Fruit fly (Drosophila melanogaster) whole organism, embryonic: ENCODE data around the gene CG32544.

Experiments
- Aef1 ChIP-seq: fragments of 200-800 bp; sonication (Bioruptor generic); IDR thresholded peaks from 3 replicates; pipeline ENCODE4 v1.3.6; 2022; ENCODE audit warnings: missing biosample characterization, missing genetic modification characterization
- Atf6 ChIP-seq: fragments of 200-800 bp; sonication (Bioruptor generic); IDR thresholded peaks from 2 replicates; pipeline ENCODE4 v1.3.6; 2022; ENCODE audit warnings: missing biosample characterization, missing genetic modification characterization
- CG10543 ChIP-seq: fragments of 200-800 bp; sonication (Bioruptor generic); optimal IDR thresholded peaks from 3 replicates; lab custom pipeline; 2017; ENCODE audit warnings: missing biosample characterization, mild to moderate bottlenecking, missing genetic modification characterization, moderate library complexity
- CG10979 ChIP-seq: fragments of 200-800 bp; sonication (Bioruptor generic); optimal IDR thresholded peaks from 2 replicates; lab custom pipeline; 2018; ENCODE audit warnings: missing biosample characterization, mild to moderate bottlenecking, missing genetic modification characterization, moderate library complexity
- CG12391 ChIP-seq: fragments of 200-800 bp; sonication (Bioruptor generic); optimal IDR thresholded peaks from 3 replicates; lab custom pipeline; 2018; ENCODE audit warnings: missing biosample characterization, mild to moderate bottlenecking, missing genetic modification characterization, moderate library complexity
- CG14014 ChIP-seq: fragments of 200-800 bp; sonication (Bioruptor generic); IDR thresholded peaks from 2 replicates; pipeline ENCODE4 v1.3.6; 2022; ENCODE audit warnings: missing biosample characterization, missing genetic modification characterization
- CG14667 ChIP-seq: fragments of 200-800 bp; sonication (Bioruptor generic); IDR thresholded peaks from 2 replicates; pipeline ENCODE4 v1.3.6; 2022; ENCODE audit warnings: missing biosample characterization, missing genetic modification characterization
- CG18011 ChIP-seq: fragments of 200-800 bp; sonication (Bioruptor generic); optimal IDR thresholded peaks from 2 replicates; lab custom pipeline; 2017; ENCODE audit warnings: missing biosample characterization, missing genetic modification characterization, mild to moderate bottlenecking, moderate library complexity, missing genotype
- CG18262 ChIP-seq: fragments of 200-800 bp; optimal IDR thresholded peaks from 3 replicates; lab custom pipeline; 2019; ENCODE audit warnings: missing biosample characterization, mild to moderate bottlenecking, missing genetic modification characterization, moderate library complexity
- CG2712 ChIP-seq: fragments of 200-800 bp; optimal IDR thresholded peaks from 3 replicates; lab custom pipeline; 2019; ENCODE audit warnings: missing biosample characterization, mild to moderate bottlenecking, missing genetic modification characterization, moderate library complexity
- CG31441 ChIP-seq: fragments of 200-800 bp; sonication (Bioruptor generic); IDR thresholded peaks from 2 replicates; pipeline ENCODE4 v1.3.6; 2022; ENCODE audit warnings: missing biosample characterization, missing genetic modification characterization
- CG34422 ChIP-seq: fragments of 200-800 bp; sonication (Bioruptor generic); IDR thresholded peaks from 3 replicates; pipeline ENCODE4 v1.3.6; 2022; ENCODE audit warnings: missing biosample characterization, missing genetic modification characterization
- CG3995 ChIP-seq: fragments of 200-800 bp; sonication (Bioruptor generic); optimal IDR thresholded peaks from 3 replicates; lab custom pipeline; 2016; ENCODE audit warnings: missing biosample characterization, missing genetic modification characterization
- CG4404 ChIP-seq: fragments of 200-800 bp; sonication (Bioruptor generic); IDR thresholded peaks from 2 replicates; pipeline ENCODE4 v1.3.6; 2022; ENCODE audit warnings: missing biosample characterization, missing genetic modification characterization
- CG4820 ChIP-seq: fragments of 200-800 bp; sonication (Bioruptor generic); optimal IDR thresholded peaks from 3 replicates; lab custom pipeline; 2016; ENCODE audit warnings: missing biosample characterization, missing genetic modification characterization
- CG5180 ChIP-seq: fragments of 200-800 bp; sonication (Bioruptor generic); optimal IDR thresholded peaks from 3 replicates; lab custom pipeline; 2017; ENCODE audit warnings: missing biosample characterization, missing genetic modification characterization, mild to moderate bottlenecking, moderate library complexity, missing genetic modification reagents
- CG5953 ChIP-seq: fragments of 200-800 bp; sonication (Bioruptor generic); IDR thresholded peaks from 2 replicates; pipeline ENCODE4 v1.3.6; 2022; ENCODE audit warnings: missing biosample characterization, missing genetic modification characterization
- CG7372 ChIP-seq: fragments of 200-800 bp; sonication (Bioruptor generic); IDR thresholded peaks from 2 replicates; pipeline ENCODE4 v1.3.6; 2022; ENCODE audit warnings: missing biosample characterization, missing genetic modification characterization
- CG8290 ChIP-seq, 3 experiments: fragments of 200-800 bp; sonication (Bioruptor generic); optimal IDR thresholded peaks; 2 replicates each; lab custom pipeline; 2016 to 2019; ENCODE audit warnings: missing biosample characterization in 3 of 3, missing genetic modification characterization in 3 of 3, mild to moderate bottlenecking in 2 of 3, moderate library complexity in 1 of 3
- CG8765 ChIP-seq: fragments of 200-800 bp; sonication (Bioruptor generic); IDR thresholded peaks from 2 replicates; pipeline ENCODE4 v1.3.6; 2022; ENCODE audit warnings: missing biosample characterization, missing genetic modification characterization
- CG9817 ChIP-seq: fragments of 200-800 bp; sonication (Bioruptor generic); optimal IDR thresholded peaks from 2 replicates; lab custom pipeline; 2018; ENCODE audit warnings: missing biosample characterization, mild to moderate bottlenecking, missing genetic modification characterization, moderate library complexity
- CrebB ChIP-seq: fragments of 200-800 bp; sonication (Bioruptor generic); optimal IDR thresholded peaks from 3 replicates; lab custom pipeline; 2018; ENCODE audit warnings: missing biosample characterization, mild to moderate bottlenecking, missing genetic modification characterization
- Dref ChIP-seq: fragments of 200-800 bp; sonication (Bioruptor generic); IDR thresholded peaks from 2 replicates; pipeline ENCODE4 v1.3.6; 2022; ENCODE audit warnings: missing biosample characterization, missing genetic modification characterization
- Ets65A ChIP-seq: fragments of 200-800 bp; sonication (Bioruptor generic); peaks from one replicate; lab custom pipeline; 2016; ENCODE audit warnings: missing biosample characterization, missing genetic modification characterization
- HmgD ChIP-seq: fragments of 200-800 bp; sonication (Bioruptor generic); optimal IDR thresholded peaks from 3 replicates; lab custom pipeline; 2016; ENCODE audit warnings: missing biosample characterization, missing genetic modification characterization
- Hr51 ChIP-seq, 2 experiments: fragments of 200-800 bp; sonication (Bioruptor generic); optimal IDR thresholded peaks; 2 replicates in 1 of 2; 3 replicates in 1 of 2; lab custom pipeline; 2016 to 2018; ENCODE audit warnings: missing biosample characterization in 2 of 2, missing genetic modification characterization in 2 of 2, mild to moderate bottlenecking in 1 of 2, moderate library complexity in 1 of 2
- Max ChIP-seq: fragments of 200-800 bp; sonication (Bioruptor generic); optimal IDR thresholded peaks from 2 replicates; lab custom pipeline; 2016; ENCODE audit warnings: missing biosample characterization, mild to moderate bottlenecking, missing genetic modification characterization
- Med ChIP-seq: fragments of 200-800 bp; sonication (Bioruptor generic); peaks from one replicate; lab custom pipeline; 2016; ENCODE audit warnings: missing biosample characterization, missing genetic modification characterization, mild to moderate bottlenecking, inconsistent platforms, moderate library complexity
- abd-A ChIP-seq: fragments of 200-800 bp; sonication (Bioruptor generic); optimal IDR thresholded peaks from 3 replicates; lab custom pipeline; 2019; ENCODE audit warnings: missing biosample characterization, mild to moderate bottlenecking, missing genetic modification characterization, moderate library complexity
- cad ChIP-seq: fragments of >200 bp; optimal IDR thresholded peaks from 2 replicates; lab custom pipeline; 2017; ENCODE audit warnings: missing biosample characterization, missing genetic modification characterization
- crol ChIP-seq: fragments of 200-800 bp; sonication (Bioruptor generic); IDR thresholded peaks from 2 replicates; pipeline ENCODE4 v1.3.6; 2022; ENCODE audit warnings: missing biosample characterization, missing genetic modification characterization
- dati ChIP-seq: fragments of 200-800 bp; sonication (Bioruptor generic); IDR thresholded peaks from 2 replicates; pipeline ENCODE4 v1.3.6; 2022; ENCODE audit warnings: missing biosample characterization, missing genetic modification characterization
- dmrt11E ChIP-seq: fragments of 200-800 bp; sonication (Bioruptor generic); optimal IDR thresholded peaks from 3 replicates; lab custom pipeline; 2018; ENCODE audit warnings: missing biosample characterization, mild to moderate bottlenecking, missing genetic modification characterization, moderate library complexity
- dysf ChIP-seq: fragments of 200-800 bp; sonication (Bioruptor generic); IDR thresholded peaks from 3 replicates; pipeline ENCODE4 v1.3.6; 2022; ENCODE audit warnings: missing biosample characterization, missing genetic modification characterization
- h ChIP-seq: fragments of >200 bp; optimal IDR thresholded peaks from 2 replicates; lab custom pipeline; 2017
- jigr1 ChIP-seq: fragments of 200-800 bp; sonication (Bioruptor generic); IDR thresholded peaks from 3 replicates; pipeline ENCODE4 v1.3.6; 2022; ENCODE audit warnings: missing biosample characterization, missing genetic modification characterization
- lola ChIP-seq, 3 experiments: fragments of >200 bp in 2 of 3; fragments of 200-800 bp in 1 of 3; sonication (Bioruptor generic) in 1 of 3; optimal IDR thresholded peaks; 2 replicates each; lab custom pipeline; 2017 to 2019; ENCODE audit warnings: missing biosample characterization in 3 of 3, missing genetic modification characterization in 3 of 3, mild to moderate bottlenecking in 1 of 3, moderate library complexity in 1 of 3
- nau ChIP-seq: fragments of 200-800 bp; sonication (Bioruptor generic); optimal IDR thresholded peaks from 3 replicates; lab custom pipeline; 2017; ENCODE audit warnings: missing biosample characterization, mild to moderate bottlenecking, missing genetic modification characterization, missing genetic modification reagents
- pfk ChIP-seq: fragments of 200-800 bp; sonication (Bioruptor generic); optimal IDR thresholded peaks from 2 replicates; lab custom pipeline; 2018; ENCODE audit warnings: missing biosample characterization, mild to moderate bottlenecking, missing genetic modification characterization, moderate library complexity
- ranshi ChIP-seq: fragments of 200-800 bp; sonication (Bioruptor generic); IDR thresholded peaks from 2 replicates; pipeline ENCODE4 v1.3.6; 2022; ENCODE audit warnings: missing biosample characterization, missing genetic modification characterization
- sc ChIP-seq, 3 experiments: fragments of >200 bp in 2 of 3; fragments of 200-800 bp in 1 of 3; sonication (Bioruptor generic) in 1 of 3; optimal IDR thresholded peaks; 2 replicates in 2 of 3; 3 replicates in 1 of 3; lab custom pipeline; 2017; ENCODE audit warnings: mild to moderate bottlenecking in 1 of 3, missing biosample characterization in 1 of 3, missing genetic modification characterization in 1 of 3, missing genetic modification reagents in 1 of 3
- sd ChIP-seq: fragments of 200-800 bp; sonication (Bioruptor generic); optimal IDR thresholded peaks from 3 replicates; lab custom pipeline; 2018; ENCODE audit warnings: missing biosample characterization, mild to moderate bottlenecking, missing genetic modification characterization, moderate library complexity
- unpg ChIP-seq: fragments of 200-800 bp; sonication (Bioruptor generic); optimal IDR thresholded peaks from 3 replicates; lab custom pipeline; 2018; ENCODE audit warnings: missing biosample characterization, mild to moderate bottlenecking, missing genetic modification characterization, moderate library complexity
- z ChIP-seq: fragments of 200-800 bp; sonication (Bioruptor generic); IDR thresholded peaks from 3 replicates; pipeline ENCODE4 v1.3.6; 2022; ENCODE audit warnings: missing biosample characterization, missing genetic modification characterization
- zen ChIP-seq: fragments of 200-800 bp; sonication (Bioruptor generic); optimal IDR thresholded peaks from 3 replicates; lab custom pipeline; 2018; ENCODE audit warnings: missing biosample characterization, mild to moderate bottlenecking, missing genetic modification characterization, moderate library complexity
- zf30C ChIP-seq: fragments of 200-800 bp; sonication (Bioruptor generic); optimal IDR thresholded peaks from 3 replicates; lab custom pipeline; 2018; ENCODE audit warnings: missing biosample characterization, mild to moderate bottlenecking, missing genetic modification characterization
- zfh1 ChIP-seq: fragments of 200-800 bp; sonication (Bioruptor generic); IDR thresholded peaks from 3 replicates; pipeline ENCODE4 v1.3.6; 2022; ENCODE audit warnings: missing biosample characterization, missing genetic modification characterization

Gene CG32544

dm6 chrX:18902800-18903199 lies 42.7 kb downstream of the CG32544 start (continued):
- TF ChIP-seq unpg = peak; percentile 25
- TF ChIP-seq Atf6 = peak; percentile 20; the same call in 1 of the 2 replicates

dm6 chrX:18905152-18905551 lies 45.1 kb downstream of the CG32544 start:
- TF ChIP-seq CG10543 (GFP tag; lab: Kevin White, UChicago) (peak; percentile 40), crol (peak; percentile 78), z (GFP tag; lab: Robert Waterston, UW) (peak; percentile 83), Med (peak; percentile 13), CG4404 (GFP tag; lab: Robert Waterston, UW) (no peak), sd (tag; lab: Kevin White, UChicago) (no peak)
- TF ChIP-seq, all 482 proteins: peak for 4

- TF ChIP-seq CG31441 (GFP tag; lab: Robert Waterston, UW) (peak; percentile 46; the same call in 1 of the 2 replicates), CG8290 (GFP tag; optimal IDR thresholded peaks at IDR 0.05; lab: Kevin White, UChicago) (no peak), CG8290 (tag; optimal IDR thresholded peaks at IDR 0.05; lab: Kevin White, UChicago) (no peak), CG5180 (GFP tag; lab: Kevin White, UChicago) (no peak), zen (no peak), CG18262 (tag; lab: Kevin White, UChicago) (peak; percentile 66), Aef1 (no peak), CG4820 (peak; percentile 17), CG18011 (GFP tag; lab: Kevin White, UChicago) (no peak), nau (GFP tag; lab: Kevin White, UChicago) (no peak), Max (no peak), jigr1 (no peak), cad (GFP tag; lab: Kevin White, UChicago) (no peak), dmrt11E (tag; lab: Kevin White, UChicago) (peak; percentile 76), CG14014 (no peak), HmgD (GFP tag; lab: Kevin White, UChicago) (no peak), CG12391 (tag; lab: Kevin White, UChicago) (peak; percentile 26), dysf (GFP tag; lab: Robert Waterston, UW) (0 out of 3 replicates have a peak, but pooled peaks have one; percentile 12), CG5953 (GFP tag; lab: Robert Waterston, UW) (no peak), abd-A (tag; lab: Kevin White, UChicago) (no peak), Ets65A (GFP tag; lab: Kevin White, UChicago) (no peak), h (no peak), pfk (GFP tag; lab: Kevin White, UChicago) (no peak), CrebB (no peak), zfh1 (no peak), CG2712 (tag; lab: Kevin White, UChicago) (peak; percentile 59), sc (optimal IDR thresholded peaks at IDR 0.05; lab: Kevin White, UChicago) (no peak), sc (GFP tag; optimal IDR thresholded peaks at IDR 0.05; lab: Kevin White, UChicago) (no peak), ranshi (GFP tag; lab: Robert Waterston, UW) (no peak), CG9817 (no peak), CG10979 (tag; lab: Kevin White, UChicago) (peak; percentile 66), dati (no peak), CG8765 (GFP tag; lab: Robert Waterston, UW) (no peak), CG14667 (no peak), Dref (GFP tag; lab: Robert Waterston, UW) (no peak), zf30C (GFP tag; lab: Kevin White, UChicago) (no peak), lola (GFP tag; optimal IDR thresholded peaks at IDR 0.05; lab: Kevin White, UChicago) (peak in 1 of 3 experiments; percentile 77), Hr51 (GFP tag; optimal IDR thresholded peaks at IDR 0.05; lab: Kevin White, UChicago) (no peak), CG34422 (GFP tag; lab: Robert Waterston, UW) (no peak), CG3995 (GFP tag; lab: Kevin White, UChicago) (no peak), CG7372 (GFP tag; lab: Robert Waterston, UW) (no peak), unpg (peak; percentile 36)
Measured at dm6 chrX:18910827-18911226, 50.7 kb downstream of the CG32544 start.
